Worm (Caenorhabditis elegans) whole organism, L3 larva: ENCODE data around the gene B0034.2.

ENCODE experiments used
- fkh-10 ChIP-seq: sonication (generic microtip); optimal IDR thresholded peaks from 2 replicates; lab custom pipeline; 2017; ENCODE audit warnings: missing biosample characterization, missing genetic modification reagents, missing genetic modification characterization
- pqm-1 ChIP-seq: fragments of 150-350 bp; optimal IDR thresholded peaks from 2 replicates; lab custom pipeline; 2017; ENCODE audit warnings: missing biosample characterization, missing genetic modification characterization, inconsistent platforms
- snpc-4 ChIP-seq: fragments of 150-350 bp; optimal IDR thresholded peaks from 2 replicates; lab custom pipeline; 2014; ENCODE audit warnings: missing biosample characterization, missing genetic modification characterization

- TF ChIP-seq pqm-1 (tag; lab: Kevin White, UChicago), result no peak
- TF ChIP-seq fkh-10 (GFP tag; lab: Kevin White, UChicago), result no peak
- TF ChIP-seq snpc-4 (tag; lab: Kevin White, UChicago), result no peak
These were observed 15.7 kb downstream of the B0034.2 start, which contains the start of gene egl-44 for ce11 chrII:5928502-5928901.
